Worm (Caenorhabditis elegans) whole organism, L2 larva: ENCODE measurements around the gene math-48.
A peak's percentile ranks its signal among the peaks of the same experiment; 100 is the strongest.

Experiments used
- R02D3.7 ChIP-seq: fragments of 150-350 bp; optimal IDR thresholded peaks from 2 replicates; lab custom pipeline; 2014; ENCODE audit warnings: missing biosample characterization, missing genetic modification characterization
- ama-1 ChIP-seq: fragments of 150-350 bp; optimal IDR thresholded peaks from 2 replicates; lab custom pipeline; 2018; ENCODE audit warnings: inconsistent platforms
- elt-1 ChIP-seq: fragments of 150-350 bp; optimal IDR thresholded peaks from 2 replicates; lab custom pipeline; 2014; ENCODE audit warnings: missing biosample characterization, missing genetic modification characterization
- fos-1 ChIP-seq: fragments of 150-350 bp; optimal IDR thresholded peaks from 2 replicates; lab custom pipeline; 2014; ENCODE audit warnings: missing biosample characterization, missing genetic modification characterization
- lin-11 ChIP-seq: fragments of 150-350 bp; sonication (generic microtip); optimal IDR thresholded peaks from 2 replicates; lab custom pipeline; 2014; ENCODE audit warnings: missing biosample characterization, missing genetic modification characterization, inconsistent platforms, mixed read lengths
- lin-13 ChIP-seq: fragments of 150-350 bp; optimal IDR thresholded peaks from 2 replicates; lab custom pipeline; 2014; ENCODE audit warnings: missing biosample characterization, missing genetic modification reagents, missing genetic modification characterization
- mab-5 ChIP-seq: fragments of 150-350 bp; optimal IDR thresholded peaks from 2 replicates; lab custom pipeline; 2014; ENCODE audit warnings: missing biosample characterization, missing genetic modification characterization
- mdl-1 ChIP-seq, 2 experiments: fragments of 150-350 bp in 1 of 2; sonication (generic microtip) in 1 of 2; optimal IDR thresholded peaks; 2 replicates each; lab custom pipeline; 2017; ENCODE audit warnings: missing biosample characterization in 2 of 2, missing genetic modification characterization in 2 of 2
- nhr-10 ChIP-seq: sonication (generic microtip); optimal IDR thresholded peaks from 2 replicates; lab custom pipeline; 2017; ENCODE audit warnings: missing biosample characterization, missing genetic modification characterization
- nhr-77 ChIP-seq: fragments of 150-350 bp; optimal IDR thresholded peaks from 2 replicates; lab custom pipeline; 2014; ENCODE audit warnings: missing biosample characterization, missing genetic modification characterization
- skn-1 ChIP-seq: sonication (generic microtip); optimal IDR thresholded peaks from 2 replicates; lab custom pipeline; 2017; ENCODE audit warnings: missing biosample characterization, missing genetic modification characterization
- unc-62 ChIP-seq: fragments of 150-350 bp; optimal IDR thresholded peaks from 2 replicates; lab custom pipeline; 2014; ENCODE audit warnings: missing biosample characterization, missing genetic modification reagents, missing genetic modification characterization
- ztf-11 ChIP-seq: sonication (generic microtip); optimal IDR thresholded peaks from 2 replicates; lab custom pipeline; 2017; ENCODE audit warnings: missing biosample characterization, missing genetic modification characterization

- TF ChIP-seq ztf-11 (no peak), fos-1 (peak; percentile 89), nhr-10 (tag; lab: Kevin White, UChicago) (no peak), elt-1 (tag; lab: Kevin White, UChicago) (no peak), lin-11 (tag; lab: Kevin White, UChicago) (no peak), skn-1 (tag; lab: Kevin White, UChicago) (no peak), R02D3.7 (tag; lab: Kevin White, UChicago) (no peak), mdl-1 (tag; optimal IDR thresholded peaks at IDR 0.05; lab: Kevin White, UChicago) (no peak), lin-13 (no peak), ama-1 (no peak), nhr-77 (tag; lab: Kevin White, UChicago) (no peak), unc-62 (GFP tag; lab: Kevin White, UChicago) (no peak), mab-5 (tag; lab: Kevin White, UChicago) (no peak)
Measured at ce11 chrII:1995744-1996143, 49.4 kb upstream of the math-48 start.
